Worm (Caenorhabditis elegans) whole organism, L4/young adult: ENCODE measurements around the gene T05H4.3.

Experiments
- W03F9.2 ChIP-seq: fragments of 150-350 bp; optimal IDR thresholded peaks from 2 replicates; lab custom pipeline; 2014; ENCODE audit warnings: missing biosample characterization, missing genetic modification characterization
- dao-5 ChIP-seq: sonication (generic microtip); optimal IDR thresholded peaks from 2 replicates; lab custom pipeline; 2016; ENCODE audit warnings: missing genotype, missing genetic modification characterization, moderate library complexity, missing compliant biosample characterization
- him-1 ChIP-seq: sonication (generic microtip); optimal IDR thresholded peaks from 2 replicates; lab custom pipeline; 2016; ENCODE audit warnings: missing genotype, missing genetic modification reagents, missing genetic modification characterization, missing compliant biosample characterization

Gene T05H4.3

ce11 chrV:6462606-6463005 lies 20.5 kb downstream of the T05H4.3 start:
- TF ChIP-seq dao-5 (tag; lab: Kevin White, UChicago) (no peak), him-1 (no peak), W03F9.2 (tag; lab: Kevin White, UChicago) (no peak)

ce11 chrV:6464238-6464637 lies 22.1 kb downstream of the T05H4.3 start:
- TF ChIP-seq W03F9.2 (tag; lab: Kevin White, UChicago) (no peak), him-1 (no peak), dao-5 (tag; lab: Kevin White, UChicago) (no peak)

ce11 chrV:6464765-6465164 lies 22.6 kb downstream of the T05H4.3 start, which contains the start of gene unc-83:
Gene unc-83 (plus strand): TSS chrV:6465065.
- TF ChIP-seq dao-5 (tag; lab: Kevin White, UChicago) = no peak
- TF ChIP-seq him-1 = no peak
- no peak for TF ChIP-seq W03F9.2 (tag; lab: Kevin White, UChicago)

- no peak for TF ChIP-seq him-1
- TF ChIP-seq W03F9.2 (tag; lab: Kevin White, UChicago) = no peak
- no peak for TF ChIP-seq dao-5 (tag; lab: Kevin White, UChicago)
Observed at ce11 chrV:6467676-6468075, 25.5 kb downstream of the T05H4.3 start.

ce11 chrV:6471208-6471607 lies 29.1 kb downstream of the T05H4.3 start:
- TF ChIP-seq W03F9.2 (tag; lab: Kevin White, UChicago) (no peak), dao-5 (tag; lab: Kevin White, UChicago) (no peak), him-1 (no peak)

ce11 chrV:6476026-6476425 lies 33.9 kb downstream of the T05H4.3 start:
- TF ChIP-seq W03F9.2 (tag; lab: Kevin White, UChicago) = no peak
- TF ChIP-seq dao-5 (tag; lab: Kevin White, UChicago) = no peak
- no peak for TF ChIP-seq him-1

- TF ChIP-seq him-1 (no peak), W03F9.2 (tag; lab: Kevin White, UChicago) (no peak), dao-5 (tag; lab: Kevin White, UChicago) (no peak)
Observed at ce11 chrV:6485109-6485508, 43.0 kb downstream of the T05H4.3 start.

ce11 chrV:6487878-6488277 lies 45.7 kb downstream of the T05H4.3 start:
- TF ChIP-seq dao-5 (tag; lab: Kevin White, UChicago) (no peak), him-1 (no peak), W03F9.2 (tag; lab: Kevin White, UChicago) (no peak)

- TF ChIP-seq dao-5 (tag; lab: Kevin White, UChicago) = no peak
- no peak for TF ChIP-seq him-1
- TF ChIP-seq W03F9.2 (tag; lab: Kevin White, UChicago) = no peak
Observed at ce11 chrV:6488849-6489248, 46.7 kb downstream of the T05H4.3 start, which contains the start of gene lec-10. Gene lec-10 (minus strand): TSS chrV:6489120.

- TF ChIP-seq him-1 (no peak), W03F9.2 (tag; lab: Kevin White, UChicago) (no peak), dao-5 (tag; lab: Kevin White, UChicago) (no peak)
Observed at ce11 chrV:6492497-6492896, 50.4 kb downstream of the T05H4.3 start.

- TF ChIP-seq him-1 (no peak), dao-5 (tag; lab: Kevin White, UChicago) (no peak), W03F9.2 (tag; lab: Kevin White, UChicago) (no peak)
Observed at ce11 chrV:6493821-6494220, 51.7 kb downstream of the T05H4.3 start, which contains the start of gene cpt-6. Gene cpt-6 (minus strand): TSS chrV:6493921.

ce11 chrV:6495353-6495752 lies 53.2 kb downstream of the T05H4.3 start:
- TF ChIP-seq dao-5 (tag; lab: Kevin White, UChicago) (no peak), W03F9.2 (tag; lab: Kevin White, UChicago) (no peak), him-1 (no peak)

- no peak for TF ChIP-seq dao-5 (tag; lab: Kevin White, UChicago)
- no peak for TF ChIP-seq him-1
- TF ChIP-seq W03F9.2 (tag; lab: Kevin White, UChicago) = peak; percentile 23
Observed at ce11 chrV:6496611-6497158, 54.5 kb downstream of the T05H4.3 start, which contains the start of gene dgtr-1. Gene dgtr-1 (plus strand): TSS chrV:6497108.
